Worm (Caenorhabditis elegans) whole organism, L4/young adult: Measurements from ENCODE around the gene frpr-2.

ENCODE experiments used
- W03F9.2 ChIP-seq: fragments of 150-350 bp; optimal IDR thresholded peaks from 2 replicates; lab custom pipeline; 2014; ENCODE audit warnings: missing biosample characterization, missing genetic modification characterization
- dao-5 ChIP-seq: sonication (generic microtip); optimal IDR thresholded peaks from 2 replicates; lab custom pipeline; 2016; ENCODE audit warnings: missing genotype, missing genetic modification characterization, moderate library complexity, missing compliant biosample characterization
- him-1 ChIP-seq: sonication (generic microtip); optimal IDR thresholded peaks from 2 replicates; lab custom pipeline; 2016; ENCODE audit warnings: missing genotype, missing genetic modification reagents, missing genetic modification characterization, missing compliant biosample characterization

- no peak for TF ChIP-seq W03F9.2 (tag; lab: Kevin White, UChicago)
- TF ChIP-seq dao-5, result no peak
- TF ChIP-seq him-1, result no peak
Observed at ce11 chrX:13011897-13012296, 46.6 kb downstream of the frpr-2 start.
